Fruit fly (Drosophila melanogaster) whole organism, embryonic: ENCODE results near the gene CG42237.
A peak's percentile ranks its signal among the peaks of the same experiment; 100 is the strongest.

Experiments used
- Aef1 ChIP-seq: fragments of 200-800 bp; sonication (Bioruptor generic); IDR thresholded peaks from 3 replicates; pipeline ENCODE4 v1.3.6; 2022; ENCODE audit warnings: missing biosample characterization, missing genetic modification characterization
- Atf3 ChIP-seq: fragments of 200-800 bp; sonication (Bioruptor generic); optimal IDR thresholded peaks from 3 replicates; lab custom pipeline; 2016; ENCODE audit warnings: missing biosample characterization, missing genetic modification characterization
- CG10543 ChIP-seq: fragments of 200-800 bp; sonication (Bioruptor generic); optimal IDR thresholded peaks from 3 replicates; lab custom pipeline; 2017; ENCODE audit warnings: missing biosample characterization, mild to moderate bottlenecking, missing genetic modification characterization, moderate library complexity
- CG11247 ChIP-seq: fragments of 200-800 bp; sonication (Bioruptor generic); IDR thresholded peaks from 2 replicates; pipeline ENCODE4 v1.3.6; 2022; ENCODE audit warnings: missing biosample characterization, missing genetic modification characterization
- CG11398 ChIP-seq: fragments of 200-800 bp; sonication (Bioruptor generic); optimal IDR thresholded peaks from 2 replicates; lab custom pipeline; 2016; ENCODE audit warnings: missing biosample characterization, missing genetic modification characterization
- CG11504 ChIP-seq: fragments of 200-800 bp; sonication (Bioruptor generic); optimal IDR thresholded peaks from 3 replicates; lab custom pipeline; 2019; ENCODE audit warnings: missing biosample characterization, mild to moderate bottlenecking, missing genetic modification characterization, moderate library complexity
- CG12769 ChIP-seq: fragments of 200-800 bp; sonication (Bioruptor generic); optimal IDR thresholded peaks from 2 replicates; lab custom pipeline; 2019; ENCODE audit warnings: missing biosample characterization, mild to moderate bottlenecking, missing genetic modification characterization, moderate library complexity
- CG13624 ChIP-seq: fragments of 200-800 bp; sonication (Bioruptor generic); optimal IDR thresholded peaks from 2 replicates; lab custom pipeline; 2016; ENCODE audit warnings: missing biosample characterization, missing genetic modification characterization
- CG18476 ChIP-seq: fragments of 200-800 bp; sonication (Bioruptor generic); optimal IDR thresholded peaks from 2 replicates; lab custom pipeline; 2016; ENCODE audit warnings: missing biosample characterization, mild to moderate bottlenecking, missing genetic modification characterization
- CG18599 ChIP-seq: fragments of 200-800 bp; sonication (Bioruptor generic); optimal IDR thresholded peaks from 3 replicates; lab custom pipeline; 2017; ENCODE audit warnings: missing biosample characterization, missing genetic modification characterization, mild to moderate bottlenecking, moderate library complexity, missing genetic modification reagents
- CG2116 ChIP-seq: fragments of 200-800 bp; sonication (Bioruptor generic); optimal IDR thresholded peaks from 3 replicates; lab custom pipeline; 2018; ENCODE audit warnings: missing biosample characterization, mild to moderate bottlenecking, missing genetic modification characterization
- CG31224 ChIP-seq: fragments of 200-800 bp; sonication (Bioruptor generic); IDR thresholded peaks from 2 replicates; pipeline ENCODE4 v1.3.6; 2022; ENCODE audit warnings: missing biosample characterization, missing genetic modification characterization
- CG31365 ChIP-seq: fragments of 200-800 bp; sonication (Bioruptor generic); optimal IDR thresholded peaks from 2 replicates; lab custom pipeline; 2018; ENCODE audit warnings: missing biosample characterization, mild to moderate bottlenecking, missing genetic modification characterization
- CG4360 ChIP-seq: fragments of 200-800 bp; sonication (Bioruptor generic); IDR thresholded peaks from 2 replicates; pipeline ENCODE4 v1.3.6; 2022; ENCODE audit warnings: missing biosample characterization, missing genetic modification characterization
- CG4617 ChIP-seq: fragments of 200-800 bp; sonication (Bioruptor generic); optimal IDR thresholded peaks from 3 replicates; lab custom pipeline; 2016; ENCODE audit warnings: missing biosample characterization, missing genetic modification characterization, borderline replicate concordance
- CG7271 ChIP-seq: fragments of 200-800 bp; sonication (Bioruptor generic); optimal IDR thresholded peaks from 2 replicates; lab custom pipeline; 2018; ENCODE audit warnings: missing biosample characterization, mild to moderate bottlenecking, missing genetic modification characterization, moderate library complexity
- CG7556 ChIP-seq: fragments of 200-800 bp; sonication (Bioruptor generic); optimal IDR thresholded peaks from 2 replicates; lab custom pipeline; 2017; ENCODE audit warnings: missing biosample characterization, mild to moderate bottlenecking, missing genetic modification characterization
- CG9727 ChIP-seq: fragments of 200-800 bp; sonication (Bioruptor generic); optimal IDR thresholded peaks from 3 replicates; lab custom pipeline; 2017; ENCODE audit warnings: missing biosample characterization, mild to moderate bottlenecking, missing genetic modification characterization
- CG9797 ChIP-seq: fragments of 200-800 bp; sonication (Bioruptor generic); optimal IDR thresholded peaks from 3 replicates; lab custom pipeline; 2018; ENCODE audit warnings: missing biosample characterization, mild to moderate bottlenecking, missing genetic modification characterization
- Chrac-16 ChIP-seq: fragments of 200-800 bp; sonication (Bioruptor generic); optimal IDR thresholded peaks from 3 replicates; lab custom pipeline; 2016; ENCODE audit warnings: missing biosample characterization, missing genetic modification characterization
- CkIIα-i1 ChIP-seq: fragments of 200-800 bp; sonication (Bioruptor generic); IDR thresholded peaks from 2 replicates; pipeline ENCODE4 v1.3.6; 2022; ENCODE audit warnings: missing biosample characterization, missing genetic modification characterization
- HLHmδ ChIP-seq: fragments of 200-800 bp; sonication (Bioruptor generic); optimal IDR thresholded peaks from 2 replicates; lab custom pipeline; 2018; ENCODE audit warnings: missing biosample characterization, mild to moderate bottlenecking, missing genetic modification characterization, moderate library complexity
- HmgD ChIP-seq: fragments of 200-800 bp; sonication (Bioruptor generic); optimal IDR thresholded peaks from 3 replicates; lab custom pipeline; 2016; ENCODE audit warnings: missing biosample characterization, missing genetic modification characterization
- Hr39 ChIP-seq: fragments of >200 bp; optimal IDR thresholded peaks from 2 replicates; lab custom pipeline; 2017
- Hr51 ChIP-seq, 2 experiments: fragments of 200-800 bp; sonication (Bioruptor generic); optimal IDR thresholded peaks; 2 replicates in 1 of 2; 3 replicates in 1 of 2; lab custom pipeline; 2016 to 2018; ENCODE audit warnings: missing biosample characterization in 2 of 2, missing genetic modification characterization in 2 of 2, mild to moderate bottlenecking in 1 of 2, moderate library complexity in 1 of 2
- Jarid2 ChIP-seq: fragments of 200-800 bp; sonication (Bioruptor generic); optimal IDR thresholded peaks from 3 replicates; lab custom pipeline; 2017; ENCODE audit warnings: mild to moderate bottlenecking, missing biosample characterization, missing genetic modification reagents, missing genetic modification characterization
- Med ChIP-seq: fragments of 200-800 bp; sonication (Bioruptor generic); peaks from one replicate; lab custom pipeline; 2016; ENCODE audit warnings: missing biosample characterization, missing genetic modification characterization, mild to moderate bottlenecking, inconsistent platforms, moderate library complexity
- Oli ChIP-seq: fragments of 200-800 bp; sonication (Bioruptor generic); optimal IDR thresholded peaks from 2 replicates; lab custom pipeline; 2018; ENCODE audit warnings: missing biosample characterization, mild to moderate bottlenecking, missing genetic modification characterization, moderate library complexity
- Sry-β ChIP-seq: fragments of 200-800 bp; sonication (Bioruptor generic); optimal IDR thresholded peaks from 2 replicates; lab custom pipeline; 2018; ENCODE audit warnings: missing biosample characterization, mild to moderate bottlenecking, missing genetic modification characterization, moderate library complexity
- Xbp1 ChIP-seq: fragments of 200-800 bp; sonication (Bioruptor generic); optimal IDR thresholded peaks from 3 replicates; lab custom pipeline; 2016; ENCODE audit warnings: missing biosample characterization, mild to moderate bottlenecking, missing genetic modification characterization
- abd-A ChIP-seq: fragments of 200-800 bp; sonication (Bioruptor generic); optimal IDR thresholded peaks from 3 replicates; lab custom pipeline; 2019; ENCODE audit warnings: missing biosample characterization, mild to moderate bottlenecking, missing genetic modification characterization, moderate library complexity
- cg ChIP-seq: fragments of 200-800 bp; sonication (Bioruptor generic); optimal IDR thresholded peaks from 3 replicates; lab custom pipeline; 2019; ENCODE audit warnings: missing biosample characterization, mild to moderate bottlenecking, missing genetic modification characterization, moderate library complexity
- crol ChIP-seq: fragments of 200-800 bp; sonication (Bioruptor generic); IDR thresholded peaks from 2 replicates; pipeline ENCODE4 v1.3.6; 2022; ENCODE audit warnings: missing biosample characterization, missing genetic modification characterization
- dimm ChIP-seq: fragments of 200-800 bp; sonication (Bioruptor generic); IDR thresholded peaks from 2 replicates; pipeline ENCODE4 v1.3.6; 2022; ENCODE audit warnings: missing biosample characterization, missing genetic modification characterization
- exex ChIP-seq: fragments of 200-800 bp; sonication (Bioruptor generic); optimal IDR thresholded peaks from 4 replicates; lab custom pipeline; 2018; ENCODE audit warnings: missing biosample characterization, mild to moderate bottlenecking, missing genetic modification characterization, moderate library complexity
- gro ChIP-seq: fragments of 200-800 bp; sonication (Bioruptor generic); optimal IDR thresholded peaks from 2 replicates; lab custom pipeline; 2016; ENCODE audit warnings: missing biosample characterization, missing genetic modification characterization
- kah ChIP-seq: fragments of 200-800 bp; sonication (Bioruptor generic); optimal IDR thresholded peaks from 2 replicates; lab custom pipeline; 2018; ENCODE audit warnings: missing biosample characterization, mild to moderate bottlenecking, missing genetic modification characterization
- ken ChIP-seq: fragments of 200-800 bp; sonication (Bioruptor generic); IDR thresholded peaks from 3 replicates; pipeline ENCODE4 v1.3.6; 2022; ENCODE audit warnings: missing biosample characterization, missing genetic modification characterization
- lola ChIP-seq, 3 experiments: fragments of >200 bp in 2 of 3; fragments of 200-800 bp in 1 of 3; sonication (Bioruptor generic) in 1 of 3; optimal IDR thresholded peaks; 2 replicates each; lab custom pipeline; 2017 to 2019; ENCODE audit warnings: missing biosample characterization in 3 of 3, missing genetic modification characterization in 3 of 3, mild to moderate bottlenecking in 1 of 3, moderate library complexity in 1 of 3
- otp ChIP-seq: fragments of 200-800 bp; sonication (Bioruptor generic); IDR thresholded peaks from 3 replicates; pipeline ENCODE4, ENCODE4 v1.3.6; 2022; ENCODE audit warnings: missing biosample characterization, missing genetic modification characterization
- peb ChIP-seq: fragments of 200-800 bp; sonication (Bioruptor generic); IDR thresholded peaks from 2 replicates; pipeline ENCODE4 v1.3.6; 2022; ENCODE audit warnings: missing biosample characterization, missing genetic modification characterization
- ranshi ChIP-seq: fragments of 200-800 bp; sonication (Bioruptor generic); IDR thresholded peaks from 2 replicates; pipeline ENCODE4 v1.3.6; 2022; ENCODE audit warnings: missing biosample characterization, missing genetic modification characterization
- sens ChIP-seq: fragments of 200-800 bp; sonication (Bioruptor generic); peaks from one replicate; lab custom pipeline; 2016; ENCODE audit warnings: missing biosample characterization, missing genetic modification characterization
- slp2 ChIP-seq: fragments of 200-800 bp; sonication (Bioruptor generic); optimal IDR thresholded peaks from 2 replicates; lab custom pipeline; 2016; ENCODE audit warnings: missing biosample characterization, missing genetic modification characterization
- tio ChIP-seq: fragments of 200-800 bp; sonication (Bioruptor generic); optimal IDR thresholded peaks from 2 replicates; lab custom pipeline; 2017; ENCODE audit warnings: missing biosample characterization, missing genetic modification characterization, inconsistent platforms
- tup ChIP-seq: fragments of 200-800 bp; sonication (Bioruptor generic); optimal IDR thresholded peaks from 2 replicates; lab custom pipeline; 2016; ENCODE audit warnings: missing biosample characterization, mild to moderate bottlenecking, missing genetic modification characterization, moderate library complexity
- twi ChIP-seq: fragments of 200-800 bp; optimal IDR thresholded peaks from 2 replicates; lab custom pipeline; 2019; ENCODE audit warnings: missing biosample characterization, mild to moderate bottlenecking, missing genetic modification characterization, moderate library complexity
- vnd ChIP-seq: fragments of 200-800 bp; sonication (Bioruptor generic); IDR thresholded peaks from 3 replicates; pipeline ENCODE4 v1.3.6; 2022; ENCODE audit warnings: missing biosample characterization, missing genetic modification characterization; ENCODE audit not compliant: partially characterized antibody
- wdn ChIP-seq: fragments of 200-800 bp; sonication (Bioruptor generic); IDR thresholded peaks from 2 replicates; pipeline ENCODE4 v1.3.6; 2022; ENCODE audit warnings: missing biosample characterization, missing genetic modification characterization
- zen2 ChIP-seq: fragments of 200-800 bp; sonication (Bioruptor generic); IDR thresholded peaks from 3 replicates; pipeline ENCODE4 v1.3.6; 2022; ENCODE audit warnings: missing biosample characterization, missing genetic modification characterization; ENCODE audit not compliant: partially characterized antibody

CG42237 gene

dm6 chrX:13094085-13094764 is 20.7 kb upstream of the CG42237 start, which contains the start of gene CG2200 (continued):
- TF ChIP-seq Xbp1 (GFP tag; lab: Kevin White, UChicago) (peak; percentile 52), lola (GFP tag; optimal IDR thresholded peaks at IDR 0.05; lab: Kevin White, UChicago) (no peak), ken (GFP tag; lab: Robert Waterston, UW) (peak; percentile 53; the same call in 1 of the 3 replicates), Aef1 (GFP tag; lab: Robert Waterston, UW) (no peak), CG12769 (peak; percentile 71), Hr39 (lab: Kevin White, UChicago) (no peak), exex (tag; lab: Kevin White, UChicago) (peak; percentile 42), CG7271 (tag; lab: Kevin White, UChicago) (no peak), CG31224 (GFP tag; lab: Robert Waterston, UW) (no peak), peb (no peak), dimm (no peak), CG11398 (GFP tag; lab: Kevin White, UChicago) (no peak), CG13624 (peak; percentile 44), kah (GFP tag; lab: Kevin White, UChicago) (no peak), Med (GFP tag; lab: Kevin White, UChicago) (peak; percentile 90), gro (GFP tag; lab: Kevin White, UChicago) (no peak), CG11504 (tag; lab: Kevin White, UChicago) (no peak), CG11247 (GFP tag; lab: Robert Waterston, UW) (peak; percentile 35; the same call in 1 of the 2 replicates), crol (GFP tag; lab: Robert Waterston, UW) (no peak), HLHmδ (GFP tag; lab: Kevin White, UChicago) (no peak), CG2116 (GFP tag; lab: Kevin White, UChicago) (peak; percentile 97), CG4617 (GFP tag; lab: Kevin White, UChicago) (peak; percentile 27), Jarid2 (no peak), HmgD (GFP tag; lab: Kevin White, UChicago) (no peak), Sry-β (GFP tag; lab: Kevin White, UChicago) (no peak), CkIIα-i1 (GFP tag; lab: Robert Waterston, UW) (no peak), sens (GFP tag; lab: Kevin White, UChicago) (peak; percentile 85), Atf3 (GFP tag; lab: Kevin White, UChicago) (no peak), CG9727 (peak; percentile 9), CG18599 (GFP tag; lab: Kevin White, UChicago) (peak; percentile 56), CG9797 (peak; percentile 4), vnd (GFP tag; lab: Robert Waterston, UW) (peak; percentile 77), Chrac-16 (GFP tag; lab: Kevin White, UChicago) (peak; percentile 5), zen2 (peak; percentile 77; the same call in 2 of the 3 replicates), tio (GFP tag; lab: Kevin White, UChicago) (no peak), CG4360 (GFP tag; lab: Robert Waterston, UW) (no peak), cg (GFP tag; lab: Kevin White, UChicago) (no peak), tup (GFP tag; lab: Kevin White, UChicago) (no peak), CG10543 (GFP tag; lab: Kevin White, UChicago) (no peak), CG7556 (GFP tag; lab: Kevin White, UChicago) (no peak), wdn (GFP tag; lab: Robert Waterston, UW) (no peak), slp2 (GFP tag; lab: Kevin White, UChicago) (no peak), otp (GFP tag; lab: Robert Waterston, UW) (no peak), Hr51 (GFP tag; optimal IDR thresholded peaks at IDR 0.05; lab: Kevin White, UChicago) (peak in 1 of 2 experiments; percentile 7), abd-A (tag; lab: Kevin White, UChicago) (no peak), CG31365 (tag; lab: Kevin White, UChicago) (no peak), CG18476 (GFP tag; lab: Kevin White, UChicago) (no peak), twi (no peak), ranshi (GFP tag; lab: Robert Waterston, UW) (no peak), Oli (tag; lab: Kevin White, UChicago) (no peak)
